Fruit fly (Drosophila melanogaster): ENCODE measurements around the gene CG6983.

DNA sequence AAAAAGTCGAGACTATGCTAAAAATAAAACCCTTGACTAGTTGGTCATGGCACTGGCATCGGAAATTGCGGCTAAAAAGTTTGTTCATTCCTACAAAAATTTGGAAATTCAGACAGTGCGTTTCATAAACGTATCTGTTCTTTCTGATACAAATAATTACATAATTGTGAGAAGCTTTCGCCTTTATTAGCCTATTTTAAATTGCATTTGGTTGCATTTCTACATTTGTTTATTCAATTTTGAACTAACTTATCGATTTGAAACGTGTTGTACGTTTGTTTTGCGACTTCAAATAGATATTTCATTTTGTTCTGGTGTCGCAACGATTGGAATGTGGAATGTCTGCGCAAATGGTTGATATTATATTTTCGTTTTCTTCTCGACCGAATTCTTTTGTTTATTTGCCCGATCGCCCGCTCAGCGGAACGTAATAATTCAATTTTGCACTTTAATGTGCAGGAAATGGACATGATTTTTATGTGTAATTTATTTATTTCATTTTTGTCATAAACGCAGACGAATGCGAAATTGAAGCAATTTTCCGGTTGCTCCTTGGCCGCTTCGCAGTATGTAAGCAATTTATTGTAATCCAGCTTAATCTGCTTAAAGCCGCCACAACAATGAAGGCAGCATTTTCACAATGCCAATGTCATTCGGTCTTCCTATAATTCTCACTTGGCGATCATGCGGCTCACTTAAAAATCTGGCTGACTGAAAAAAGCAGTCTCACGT lies 3.0 kb downstream of the CG6983 start:
- TF ChIP-seq CTCF (optimal IDR thresholded peaks at IDR 0.05) (no peak), CG8478 (optimal IDR thresholded peaks at IDR 0.05) (no peak)

Measured in S2 (cell line).